Worm (Caenorhabditis elegans) whole organism, L1 larva: Measurements from ENCODE around the gene F07C6.2.

Source experiments
- F16B12.6 ChIP-seq: fragments of 150-350 bp; optimal IDR thresholded peaks from 2 replicates; lab custom pipeline; 2014; ENCODE audit warnings: missing biosample characterization, missing genetic modification characterization
- Y116A8C.19 ChIP-seq: sonication (generic microtip); optimal IDR thresholded peaks from 2 replicates; lab custom pipeline; 2016; ENCODE audit warnings: missing compliant biosample characterization, missing genetic modification characterization, borderline replicate concordance
- aha-1 ChIP-seq: fragments of 150-350 bp; optimal IDR thresholded peaks from 2 replicates; lab custom pipeline; 2014; ENCODE audit warnings: missing biosample characterization, missing genetic modification characterization
- aly-2 ChIP-seq: fragments of 150-350 bp; optimal IDR thresholded peaks from 2 replicates; lab custom pipeline; 2014; ENCODE audit warnings: missing biosample characterization, missing genetic modification characterization
- blmp-1 ChIP-seq: fragments of 150-350 bp; optimal IDR thresholded peaks from 2 replicates; lab custom pipeline; 2014; ENCODE audit warnings: missing biosample characterization, missing genetic modification characterization
- ceh-8 ChIP-seq: fragments of 200-800 bp; sonication (Bioruptor generic); optimal IDR thresholded peaks from 2 replicates; lab custom pipeline; 2018; ENCODE audit warnings: mild to moderate bottlenecking, missing genetic modification characterization, moderate library complexity, missing compliant biosample characterization
- ceh-82 ChIP-seq, 3 experiments: fragments of 150-350 bp in 1 of 3; sonication (generic microtip) in 2 of 3; optimal IDR thresholded peaks; 2 replicates each; lab custom pipeline; 2014 to 2017; ENCODE audit warnings: missing biosample characterization in 3 of 3, missing genetic modification characterization in 3 of 3
- ces-1 ChIP-seq: fragments of 150-350 bp; optimal IDR thresholded peaks from 2 replicates; lab custom pipeline; 2014; ENCODE audit warnings: missing biosample characterization, missing genetic modification reagents, missing genetic modification characterization
- dpl-1 ChIP-seq, 3 experiments: fragments of 150-350 bp in 2 of 3; sonication (generic microtip) in 1 of 3; optimal IDR thresholded peaks; 2 replicates each; lab custom pipeline; 2014 to 2017; ENCODE audit warnings: missing biosample characterization in 3 of 3, missing genetic modification characterization in 3 of 3, missing genetic modification reagents in 3 of 3
- efl-1 ChIP-seq, 4 experiments: fragments of 150-350 bp; optimal IDR thresholded peaks in 3 of 4; peaks in 1 of 4; 1 replicate in 1 of 4; 2 replicates in 3 of 4; lab custom pipeline; 2014; ENCODE audit warnings: missing biosample characterization in 2 of 4, missing genetic modification characterization in 2 of 4, missing genetic modification reagents in 2 of 4
- egl-13 ChIP-seq: sonication (generic microtip); optimal IDR thresholded peaks from 2 replicates; lab custom pipeline; 2016; ENCODE audit warnings: missing genotype, missing genetic modification reagents, missing genetic modification characterization, missing compliant biosample characterization
- egl-27 ChIP-seq, 2 experiments: fragments of 150-350 bp in 1 of 2; sonication (generic microtip); optimal IDR thresholded peaks; 3 replicates each; lab custom pipeline; 2017 to 2018; ENCODE audit warnings: missing biosample characterization in 2 of 2, missing genetic modification characterization in 2 of 2, missing genetic modification reagents in 2 of 2
- elt-2 ChIP-seq: sonication (generic microtip); optimal IDR thresholded peaks from 2 replicates; lab custom pipeline; 2016; ENCODE audit warnings: missing genetic modification characterization, mild to moderate bottlenecking, inconsistent platforms, missing compliant biosample characterization, missing genetic modification reagents
- ets-5 ChIP-seq: fragments of 200-800 bp; sonication (Bioruptor generic); IDR thresholded peaks from 2 replicates; pipeline ENCODE4 v1.3.6; 2022; ENCODE audit warnings: missing genetic modification characterization, missing compliant biosample characterization
- fkh-10 ChIP-seq: sonication (generic microtip); optimal IDR thresholded peaks from 2 replicates; lab custom pipeline; 2017; ENCODE audit warnings: missing biosample characterization, missing genetic modification reagents, missing genetic modification characterization
- fos-1 ChIP-seq: fragments of 150-350 bp; optimal IDR thresholded peaks from 2 replicates; lab custom pipeline; 2014; ENCODE audit warnings: missing biosample characterization, missing genetic modification characterization
- hlh-17 ChIP-seq: fragments of 200-800 bp; sonication (Bioruptor generic); optimal IDR thresholded peaks from 2 replicates; lab custom pipeline; 2018; ENCODE audit warnings: missing genetic modification characterization, mild to moderate bottlenecking, missing compliant biosample characterization, moderate library complexity, borderline replicate concordance
- hlh-4 ChIP-seq: sonication (generic microtip); optimal IDR thresholded peaks from 2 replicates; lab custom pipeline; 2016; ENCODE audit warnings: mild to moderate bottlenecking, missing genetic modification characterization, missing compliant biosample characterization
- hpl-2 ChIP-seq: fragments of 150-350 bp; optimal IDR thresholded peaks from 2 replicates; lab custom pipeline; 2014; ENCODE audit warnings: missing biosample characterization, missing genetic modification reagents, missing genetic modification characterization
- jun-1 ChIP-seq: fragments of 150-350 bp; optimal IDR thresholded peaks from 2 replicates; lab custom pipeline; 2014; ENCODE audit warnings: missing biosample characterization, missing genetic modification reagents, missing genetic modification characterization
- lin-14 ChIP-seq: fragments of 200-800 bp; sonication (Bioruptor generic); optimal IDR thresholded peaks from 2 replicates; lab custom pipeline; 2018; ENCODE audit warnings: mild to moderate bottlenecking, missing genetic modification characterization, moderate library complexity, missing compliant biosample characterization
- lin-15B ChIP-seq: fragments of 150-350 bp; sonication (generic microtip); optimal IDR thresholded peaks from 3 replicates; lab custom pipeline; 2014; ENCODE audit warnings: missing biosample characterization, missing genetic modification characterization
- lin-35 ChIP-seq, 2 experiments: fragments of 150-350 bp; optimal IDR thresholded peaks; 2 replicates each; lab custom pipeline; 2014; ENCODE audit warnings: missing biosample characterization in 2 of 2, missing genetic modification characterization in 2 of 2, missing genetic modification reagents in 2 of 2
- lin-39 ChIP-seq: fragments of 150-350 bp; optimal IDR thresholded peaks from 2 replicates; lab custom pipeline; 2014; ENCODE audit warnings: missing biosample characterization, missing genetic modification reagents, missing genetic modification characterization
- lsy-2 ChIP-seq, 2 experiments: fragments of 150-350 bp; optimal IDR thresholded peaks; 2 replicates each; lab custom pipeline; 2014; ENCODE audit warnings: missing biosample characterization in 2 of 2, missing genetic modification characterization in 2 of 2
- mef-2 ChIP-seq: fragments of 150-350 bp; optimal IDR thresholded peaks from 2 replicates; lab custom pipeline; 2014; ENCODE audit warnings: missing biosample characterization, missing genetic modification characterization
- mep-1 ChIP-seq: fragments of 150-350 bp; optimal IDR thresholded peaks from 2 replicates; lab custom pipeline; 2014; ENCODE audit warnings: missing biosample characterization, missing genetic modification characterization
- nhr-47 ChIP-seq: sonication (generic microtip); optimal IDR thresholded peaks from 2 replicates; lab custom pipeline; 2016; ENCODE audit warnings: mild to moderate bottlenecking, missing genetic modification characterization, moderate library complexity, missing compliant biosample characterization
- nhr-71 ChIP-seq: sonication (generic microtip); optimal IDR thresholded peaks from 2 replicates; lab custom pipeline; 2016; ENCODE audit warnings: mild to moderate bottlenecking, missing genetic modification characterization, moderate library complexity, missing compliant biosample characterization
- nhr-77 ChIP-seq: fragments of 150-350 bp; optimal IDR thresholded peaks from 2 replicates; lab custom pipeline; 2014; ENCODE audit warnings: missing biosample characterization, missing genetic modification characterization
- nhr-85 ChIP-seq: sonication (generic microtip); peaks from one replicate; lab custom pipeline; 2016; ENCODE audit warnings: missing genetic modification characterization, inconsistent platforms, missing compliant biosample characterization
- pag-3 ChIP-seq: sonication (generic microtip); optimal IDR thresholded peaks from 2 replicates; lab custom pipeline; 2017; ENCODE audit warnings: missing genetic modification characterization, mild to moderate bottlenecking, missing compliant biosample characterization, antibody characterized with exemption, borderline replicate concordance; ENCODE audit not compliant: insufficient read depth
- pax-3 ChIP-seq: fragments of 200-800 bp; sonication (Bioruptor generic); optimal IDR thresholded peaks from 2 replicates; lab custom pipeline; 2018; ENCODE audit warnings: mild to moderate bottlenecking, missing genetic modification characterization, moderate library complexity, missing compliant biosample characterization
- rnt-1 ChIP-seq: sonication (generic microtip); optimal IDR thresholded peaks from 2 replicates; lab custom pipeline; 2016; ENCODE audit warnings: mild to moderate bottlenecking, missing genetic modification characterization, moderate library complexity, missing compliant biosample characterization
- snu-23 ChIP-seq: sonication (generic microtip); optimal IDR thresholded peaks from 2 replicates; lab custom pipeline; 2016; ENCODE audit warnings: missing genetic modification characterization, missing compliant biosample characterization
- sup-37 ChIP-seq: fragments of 200-800 bp; sonication (Bioruptor generic); optimal IDR thresholded peaks from 2 replicates; lab custom pipeline; 2018; ENCODE audit warnings: mild to moderate bottlenecking, missing genetic modification characterization, missing compliant biosample characterization
- tbx-2 ChIP-seq: sonication (generic microtip); optimal IDR thresholded peaks from 2 replicates; lab custom pipeline; 2016; ENCODE audit warnings: missing genetic modification characterization, missing compliant biosample characterization
- zag-1 ChIP-seq: fragments of 150-350 bp; optimal IDR thresholded peaks from 2 replicates; lab custom pipeline; 2014; ENCODE audit warnings: missing biosample characterization, missing genetic modification characterization
- zip-4 ChIP-seq: fragments of 200-800 bp; sonication (Bioruptor generic); optimal IDR thresholded peaks from 2 replicates; lab custom pipeline; 2018; ENCODE audit warnings: mild to moderate bottlenecking, missing genetic modification characterization, moderate library complexity, missing compliant biosample characterization
- ztf-11 ChIP-seq, 2 experiments: sonication (generic microtip); optimal IDR thresholded peaks; 2 replicates each; lab custom pipeline; 2016 to 2017; ENCODE audit warnings: missing genetic modification characterization in 2 of 2, missing biosample characterization in 1 of 2, missing compliant biosample characterization in 1 of 2

Gene F07C6.2

ce11 chrIV:12833698-12834416 lies 42.9 kb downstream of the F07C6.2 start:
- peak; percentile 24 for TF ChIP-seq elt-2
- TF ChIP-seq hlh-4, result no peak
- TF ChIP-seq lin-35 (GFP tag; optimal IDR thresholded peaks at IDR 0.05; lab: Kevin White, UChicago), result peak in 1 of 2 experiments; percentile 3
- TF ChIP-seq ztf-11 (tag; optimal IDR thresholded peaks at IDR 0.05; lab: Kevin White, UChicago), result no peak
- no peak for TF ChIP-seq fkh-10 (GFP tag; lab: Kevin White, UChicago)
- TF ChIP-seq rnt-1 (tag; lab: Kevin White, UChicago), result peak; percentile 25
- no peak for TF ChIP-seq aly-2
- TF ChIP-seq nhr-85 (tag; lab: Kevin White, UChicago), result no peak
- TF ChIP-seq pax-3 (tag; lab: Kevin White, UChicago), result no peak
- no peak for TF ChIP-seq egl-27 (tag; optimal IDR thresholded peaks at IDR 0.05; lab: Kevin White, UChicago)
- TF ChIP-seq nhr-71 (tag; lab: Kevin White, UChicago), result peak; percentile 25
- TF ChIP-seq zip-4 (GFP tag; lab: Kevin White, UChicago), result no peak
- TF ChIP-seq efl-1 (optimal IDR thresholded peaks at IDR 0.05; lab: Kevin White, UChicago), result no peak
- TF ChIP-seq efl-1 (GFP tag; optimal IDR thresholded peaks at IDR 0.05 in 1 of 2; lab: Kevin White, UChicago), result peak in 1 of 2 experiments; percentile 92
- no peak for TF ChIP-seq mef-2 (tag; lab: Kevin White, UChicago)
- no peak for TF ChIP-seq lin-15B (tag; lab: Kevin White, UChicago)

ce11 chrIV:12834417-12834731 lies 43.4 kb downstream of the F07C6.2 start:
- TF ChIP-seq ces-1 (GFP tag; lab: Kevin White, UChicago) (no peak), blmp-1 (peak; percentile 24), hlh-17 (no peak), snu-23 (peak; percentile 10), pag-3 (tag; lab: Kevin White, UChicago) (no peak), elt-2 (no peak), lin-15B (tag; lab: Kevin White, UChicago) (no peak), dpl-1 (GFP tag; optimal IDR thresholded peaks at IDR 0.05; lab: Kevin White, UChicago) (no peak), fos-1 (peak; percentile 94), lin-39 (tag; lab: Kevin White, UChicago) (no peak), ceh-82 (tag; optimal IDR thresholded peaks at IDR 0.05; lab: Kevin White, UChicago) (peak in 1 of 3 experiments; percentile 29), jun-1 (peak; percentile 38), tbx-2 (tag; lab: Kevin White, UChicago) (peak; percentile 6), hpl-2 (GFP tag; lab: Kevin White, UChicago) (no peak), egl-13 (tag; lab: Kevin White, UChicago) (no peak), nhr-85 (tag; lab: Kevin White, UChicago) (peak; percentile 71), lin-14 (peak; percentile 57), lsy-2 (tag; optimal IDR thresholded peaks at IDR 0.05; lab: Kevin White, UChicago) (no peak), nhr-77 (no peak), ceh-8 (GFP tag; lab: Kevin White, UChicago) (no peak), sup-37 (GFP tag; lab: Kevin White, UChicago) (no peak), nhr-47 (tag; lab: Kevin White, UChicago) (peak; percentile 20), Y116A8C.19 (tag; lab: Kevin White, UChicago) (no peak), mep-1 (tag; lab: Kevin White, UChicago) (peak; percentile 25), lin-35 (GFP tag; optimal IDR thresholded peaks at IDR 0.05; lab: Kevin White, UChicago) (no peak), zag-1 (tag; lab: Kevin White, UChicago) (no peak), efl-1 (optimal IDR thresholded peaks at IDR 0.05; lab: Kevin White, UChicago) (peak; percentile 14 to 27), efl-1 (GFP tag; optimal IDR thresholded peaks at IDR 0.05 in 1 of 2; lab: Kevin White, UChicago) (no peak), aha-1 (tag; lab: Kevin White, UChicago) (no peak), ets-5 (GFP tag; lab: Robert Waterston, UW) (no peak), pax-3 (tag; lab: Kevin White, UChicago) (no peak), F16B12.6 (tag; lab: Kevin White, UChicago) (no peak)
